Worm (Caenorhabditis elegans) whole organism, L4/young adult: ENCODE data around the gene srt-24.

ENCODE experiments used
- W03F9.2 ChIP-seq: fragments of 150-350 bp; optimal IDR thresholded peaks from 2 replicates; lab custom pipeline; 2014; ENCODE audit warnings: missing biosample characterization, missing genetic modification characterization
- dao-5 ChIP-seq: sonication (generic microtip); optimal IDR thresholded peaks from 2 replicates; lab custom pipeline; 2016; ENCODE audit warnings: missing genotype, missing genetic modification characterization, moderate library complexity, missing compliant biosample characterization
- him-1 ChIP-seq: sonication (generic microtip); optimal IDR thresholded peaks from 2 replicates; lab custom pipeline; 2016; ENCODE audit warnings: missing genotype, missing genetic modification reagents, missing genetic modification characterization, missing compliant biosample characterization

DNA sequence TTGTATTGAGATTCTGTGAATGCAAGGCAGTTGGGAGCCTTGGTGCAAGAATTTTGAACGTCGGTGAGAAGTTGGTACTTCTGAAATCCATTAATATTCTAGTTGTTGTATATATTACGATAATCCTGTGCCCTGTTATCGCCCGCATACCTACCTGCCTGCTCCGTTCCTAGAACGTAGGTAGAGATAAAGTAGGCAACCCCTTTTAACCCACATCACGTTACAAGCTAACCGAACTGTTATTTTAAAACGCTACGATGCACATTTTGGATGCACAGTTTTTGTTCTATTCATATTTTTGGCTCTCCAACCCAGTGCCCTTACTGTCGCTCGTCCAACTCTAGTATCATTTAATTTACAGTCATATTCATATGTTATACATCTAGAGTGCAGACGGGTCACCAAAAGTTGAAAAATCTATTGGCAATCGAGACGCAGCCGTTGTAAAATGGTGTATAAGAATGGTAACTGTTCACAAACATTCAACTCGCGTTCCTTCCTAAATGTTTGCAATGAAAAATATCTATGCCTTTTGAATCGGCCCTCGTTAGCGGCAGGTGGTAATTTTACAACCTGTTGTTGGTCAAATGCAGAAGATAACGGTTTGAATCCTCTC, 23.6 kb upstream of the srt-24 start:
- no peak for TF ChIP-seq him-1 (tag; lab: Kevin White, UChicago)
- no peak for TF ChIP-seq dao-5 (tag; lab: Kevin White, UChicago)
- no peak for TF ChIP-seq W03F9.2 (tag; lab: Kevin White, UChicago)
